Worm (Caenorhabditis elegans): ENCODE data around the gene cmk-1.

ce11 chrIV:1862655-1863054 is 38.4 kb downstream of the cmk-1 start:
- TF ChIP-seq pha-4 (tag; optimal IDR thresholded peaks at IDR 0.05) (no peak), hlh-13 (GFP tag; optimal IDR thresholded peaks at IDR 0.05) (no peak), fkh-10 (GFP tag; optimal IDR thresholded peaks at IDR 0.05) (no peak), unc-55 (GFP tag; optimal IDR thresholded peaks at IDR 0.05) (no peak), ama-1 (optimal IDR thresholded peaks at IDR 0.05) (no peak), dve-1 (tag; optimal IDR thresholded peaks at IDR 0.05) (no peak), unc-42 (tag; optimal IDR thresholded peaks at IDR 0.05) (no peak), ahr-1 (tag; optimal IDR thresholded peaks at IDR 0.05) (no peak), unc-3 (GFP tag; conservative IDR thresholded peaks at IDR 0.05) (no peak), unc-3 (tag; optimal IDR thresholded peaks at IDR 0.05) (no peak), ceh-34 (tag; optimal IDR thresholded peaks at IDR 0.05) (no peak), ceh-45 (GFP tag; IDR thresholded peaks at IDR 0.05) (no peak)

All from whole organism, late embryonic.